Worm (Caenorhabditis elegans) whole organism, L2 larva: Measurements from ENCODE around the gene toca-1.

Source experiments
- C34F6.9 ChIP-seq: fragments of 150-350 bp; optimal IDR thresholded peaks from 2 replicates; lab custom pipeline; 2014; ENCODE audit warnings: missing biosample characterization, missing genetic modification characterization
- F13H6.1 ChIP-seq: sonication (generic microtip); optimal IDR thresholded peaks from 2 replicates; lab custom pipeline; 2016; ENCODE audit warnings: missing genetic modification characterization, missing compliant biosample characterization
- R02D3.7 ChIP-seq: fragments of 150-350 bp; optimal IDR thresholded peaks from 2 replicates; lab custom pipeline; 2014; ENCODE audit warnings: missing biosample characterization, missing genetic modification characterization
- Y55F3AM.14 ChIP-seq: fragments of 200-800 bp; sonication (Bioruptor generic); optimal IDR thresholded peaks from 2 replicates; lab custom pipeline; 2018; ENCODE audit warnings: mild to moderate bottlenecking, missing genetic modification characterization, missing compliant biosample characterization
- ZK546.5 ChIP-seq: sonication (generic microtip); optimal IDR thresholded peaks from 2 replicates; lab custom pipeline; 2017; ENCODE audit warnings: missing biosample characterization, missing genetic modification characterization
- alr-1 ChIP-seq: fragments of 150-350 bp; optimal IDR thresholded peaks from 2 replicates; lab custom pipeline; 2014; ENCODE audit warnings: missing biosample characterization, missing genetic modification characterization
- aly-2 ChIP-seq: fragments of 150-350 bp; optimal IDR thresholded peaks from 2 replicates; lab custom pipeline; 2014; ENCODE audit warnings: missing biosample characterization, missing genetic modification characterization
- ama-1 ChIP-seq: fragments of 150-350 bp; optimal IDR thresholded peaks from 2 replicates; lab custom pipeline; 2018; ENCODE audit warnings: inconsistent platforms
- blmp-1 ChIP-seq: sonication (generic microtip); optimal IDR thresholded peaks from 2 replicates; lab custom pipeline; 2017; ENCODE audit warnings: missing genetic modification characterization, mild to moderate bottlenecking, missing compliant biosample characterization, antibody characterized with exemption, moderate library complexity; ENCODE audit not compliant: insufficient read depth
- ceh-16 ChIP-seq: fragments of 150-350 bp; optimal IDR thresholded peaks from 2 replicates; lab custom pipeline; 2014; ENCODE audit warnings: missing biosample characterization, missing genetic modification characterization
- ceh-82 ChIP-seq: fragments of 150-350 bp; optimal IDR thresholded peaks from 2 replicates; lab custom pipeline; 2014; ENCODE audit warnings: missing biosample characterization, missing genetic modification characterization
- crh-2 ChIP-seq: sonication (generic microtip); optimal IDR thresholded peaks from 2 replicates; lab custom pipeline; 2017; ENCODE audit warnings: missing biosample characterization, missing genetic modification characterization
- dmd-4 ChIP-seq: sonication (generic microtip); optimal IDR thresholded peaks from 2 replicates; lab custom pipeline; 2017; ENCODE audit warnings: missing biosample characterization, missing genetic modification characterization
- egl-27 ChIP-seq: sonication (generic microtip); optimal IDR thresholded peaks from 3 replicates; lab custom pipeline; 2017; ENCODE audit warnings: missing biosample characterization, missing genetic modification reagents, missing genetic modification characterization
- elt-1 ChIP-seq: fragments of 150-350 bp; optimal IDR thresholded peaks from 2 replicates; lab custom pipeline; 2014; ENCODE audit warnings: missing biosample characterization, missing genetic modification characterization
- elt-3 ChIP-seq: sonication (generic microtip); optimal IDR thresholded peaks from 2 replicates; lab custom pipeline; 2017; ENCODE audit warnings: missing biosample characterization, missing genetic modification characterization
- fos-1 ChIP-seq: fragments of 150-350 bp; optimal IDR thresholded peaks from 2 replicates; lab custom pipeline; 2014; ENCODE audit warnings: missing biosample characterization, missing genetic modification characterization
- gmeb-1 ChIP-seq: fragments of 150-350 bp; optimal IDR thresholded peaks from 2 replicates; lab custom pipeline; 2014; ENCODE audit warnings: missing biosample characterization, missing genetic modification characterization
- lin-11 ChIP-seq: fragments of 150-350 bp; sonication (generic microtip); optimal IDR thresholded peaks from 2 replicates; lab custom pipeline; 2014; ENCODE audit warnings: missing biosample characterization, missing genetic modification characterization, inconsistent platforms, mixed read lengths
- lin-13 ChIP-seq: fragments of 150-350 bp; optimal IDR thresholded peaks from 2 replicates; lab custom pipeline; 2014; ENCODE audit warnings: missing biosample characterization, missing genetic modification reagents, missing genetic modification characterization
- lin-39 ChIP-seq: fragments of 150-350 bp; optimal IDR thresholded peaks from 2 replicates; lab custom pipeline; 2014; ENCODE audit warnings: missing biosample characterization, missing genetic modification reagents, missing genetic modification characterization
- lsy-2 ChIP-seq, 2 experiments: fragments of 150-350 bp in 1 of 2; sonication (generic microtip) in 1 of 2; optimal IDR thresholded peaks; 2 replicates each; lab custom pipeline; 2014 to 2017; ENCODE audit warnings: missing biosample characterization in 2 of 2, missing genetic modification characterization in 2 of 2
- mab-5 ChIP-seq: fragments of 150-350 bp; optimal IDR thresholded peaks from 2 replicates; lab custom pipeline; 2014; ENCODE audit warnings: missing biosample characterization, missing genetic modification characterization
- mbf-1 ChIP-seq: sonication (generic microtip); optimal IDR thresholded peaks from 2 replicates; lab custom pipeline; 2017; ENCODE audit warnings: missing biosample characterization, missing genetic modification characterization
- mdl-1 ChIP-seq, 2 experiments: fragments of 150-350 bp in 1 of 2; sonication (generic microtip) in 1 of 2; optimal IDR thresholded peaks; 2 replicates each; lab custom pipeline; 2017; ENCODE audit warnings: missing biosample characterization in 2 of 2, missing genetic modification characterization in 2 of 2
- nhr-10 ChIP-seq: sonication (generic microtip); optimal IDR thresholded peaks from 2 replicates; lab custom pipeline; 2017; ENCODE audit warnings: missing biosample characterization, missing genetic modification characterization
- nhr-11 ChIP-seq: fragments of 150-350 bp; optimal IDR thresholded peaks from 2 replicates; lab custom pipeline; 2014; ENCODE audit warnings: missing biosample characterization, missing genetic modification characterization
- nhr-12 ChIP-seq: fragments of 150-350 bp; optimal IDR thresholded peaks from 2 replicates; lab custom pipeline; 2014; ENCODE audit warnings: missing biosample characterization, missing genetic modification characterization
- nhr-129 ChIP-seq: fragments of 150-350 bp; optimal IDR thresholded peaks from 2 replicates; lab custom pipeline; 2014; ENCODE audit warnings: missing biosample characterization, missing genetic modification characterization
- nhr-21 ChIP-seq: fragments of 150-350 bp; optimal IDR thresholded peaks from 2 replicates; lab custom pipeline; 2014; ENCODE audit warnings: missing biosample characterization, missing genetic modification characterization
- nhr-23 ChIP-seq: fragments of 150-350 bp; optimal IDR thresholded peaks from 2 replicates; lab custom pipeline; 2014; ENCODE audit warnings: missing biosample characterization, missing genetic modification reagents, missing genetic modification characterization
- nhr-237 ChIP-seq: fragments of 150-350 bp; optimal IDR thresholded peaks from 2 replicates; lab custom pipeline; 2014; ENCODE audit warnings: missing biosample characterization, missing genetic modification characterization
- nhr-25 ChIP-seq: fragments of 150-350 bp; sonication (generic microtip); optimal IDR thresholded peaks from 3 replicates; lab custom pipeline; 2014; ENCODE audit warnings: missing biosample characterization, missing genetic modification characterization
- nhr-6 ChIP-seq: fragments of 150-350 bp; optimal IDR thresholded peaks from 2 replicates; lab custom pipeline; 2014; ENCODE audit warnings: missing biosample characterization, missing genetic modification characterization
- nhr-77 ChIP-seq: fragments of 150-350 bp; optimal IDR thresholded peaks from 2 replicates; lab custom pipeline; 2014; ENCODE audit warnings: missing biosample characterization, missing genetic modification characterization
- peb-1 ChIP-seq: fragments of 150-350 bp; optimal IDR thresholded peaks from 2 replicates; lab custom pipeline; 2014; ENCODE audit warnings: missing biosample characterization, missing genetic modification characterization
- sem-4 ChIP-seq: fragments of 150-350 bp; optimal IDR thresholded peaks from 2 replicates; lab custom pipeline; 2014; ENCODE audit warnings: missing biosample characterization, missing genetic modification reagents, missing genetic modification characterization
- skn-1 ChIP-seq: sonication (generic microtip); optimal IDR thresholded peaks from 2 replicates; lab custom pipeline; 2017; ENCODE audit warnings: missing biosample characterization, missing genetic modification characterization
- sma-3 ChIP-seq: sonication (generic microtip); optimal IDR thresholded peaks from 2 replicates; lab custom pipeline; 2016; ENCODE audit warnings: missing genetic modification reagents, missing genetic modification characterization, missing compliant biosample characterization
- sma-9 ChIP-seq, 2 experiments: fragments of 150-350 bp in 1 of 2; sonication (generic microtip) in 1 of 2; optimal IDR thresholded peaks; 2 replicates each; lab custom pipeline; 2014 to 2016; ENCODE audit warnings: missing genetic modification characterization in 2 of 2, mild to moderate bottlenecking in 1 of 2, missing biosample characterization in 1 of 2, missing compliant biosample characterization in 1 of 2, missing genetic modification reagents in 1 of 2, moderate library complexity in 1 of 2
- snpc-4 ChIP-seq: fragments of 150-350 bp; optimal IDR thresholded peaks from 2 replicates; lab custom pipeline; 2014; ENCODE audit warnings: missing biosample characterization, missing genetic modification characterization
- unc-39 ChIP-seq: fragments of 150-350 bp; optimal IDR thresholded peaks from 2 replicates; lab custom pipeline; 2014; ENCODE audit warnings: missing biosample characterization, missing genetic modification characterization
- unc-55 ChIP-seq: fragments of 150-350 bp; sonication (generic microtip); optimal IDR thresholded peaks from 3 replicates; lab custom pipeline; 2014; ENCODE audit warnings: missing biosample characterization, missing genetic modification reagents, missing genetic modification characterization
- unc-62 ChIP-seq: fragments of 150-350 bp; optimal IDR thresholded peaks from 2 replicates; lab custom pipeline; 2014; ENCODE audit warnings: missing biosample characterization, missing genetic modification reagents, missing genetic modification characterization
- zag-1 ChIP-seq: fragments of 150-350 bp; optimal IDR thresholded peaks from 2 replicates; lab custom pipeline; 2014; ENCODE audit warnings: missing biosample characterization, missing genetic modification characterization
- ztf-1 ChIP-seq: fragments of 200-800 bp; sonication (Bioruptor generic); conservative IDR thresholded peaks from 2 replicates; pipeline ENCODE4 v1.3.6; 2022; ENCODE audit warnings: missing genetic modification characterization, missing compliant biosample characterization
- ztf-11 ChIP-seq: sonication (generic microtip); optimal IDR thresholded peaks from 2 replicates; lab custom pipeline; 2017; ENCODE audit warnings: missing biosample characterization, missing genetic modification characterization
- ztf-4 ChIP-seq: fragments of 150-350 bp; optimal IDR thresholded peaks from 2 replicates; lab custom pipeline; 2014; ENCODE audit warnings: missing biosample characterization, missing genetic modification characterization

toca-1 gene

ce11 chrX:1504529-1505080 lies 16.7 kb downstream of the toca-1 start:
- TF ChIP-seq blmp-1 (tag; lab: Kevin White, UChicago) (peak; percentile 17), lin-11 (tag; lab: Kevin White, UChicago) (peak; percentile 87), Y55F3AM.14 (GFP tag; lab: Kevin White, UChicago) (no peak), F13H6.1 (tag; lab: Kevin White, UChicago) (peak; percentile 87), sma-3 (GFP tag; lab: Kevin White, UChicago) (peak; percentile 96), unc-39 (tag; lab: Kevin White, UChicago) (no peak), lin-39 (tag; lab: Kevin White, UChicago) (no peak), C34F6.9 (tag; lab: Kevin White, UChicago) (peak; percentile 83), ceh-82 (tag; lab: Kevin White, UChicago) (no peak), nhr-25 (peak; percentile 99), nhr-23 (peak; percentile 28), mdl-1 (tag; optimal IDR thresholded peaks at IDR 0.05; lab: Kevin White, UChicago) (peak in 1 of 2 experiments; percentile 60), ztf-1 (no peak), nhr-6 (tag; lab: Kevin White, UChicago) (peak; percentile 84), nhr-12 (tag; lab: Kevin White, UChicago) (no peak), lsy-2 (tag; optimal IDR thresholded peaks at IDR 0.05; lab: Kevin White, UChicago) (peak; percentile 4 to 79), aly-2 (tag; lab: Kevin White, UChicago) (no peak), nhr-129 (peak; percentile 97), ama-1 (peak; percentile 100), nhr-21 (tag; lab: Kevin White, UChicago) (peak; percentile 93), gmeb-1 (tag; lab: Kevin White, UChicago) (peak; percentile 87), skn-1 (no peak), snpc-4 (no peak), elt-1 (tag; lab: Kevin White, UChicago) (no peak), nhr-10 (tag; lab: Kevin White, UChicago) (peak; percentile 33), unc-55 (no peak), ceh-16 (tag; lab: Kevin White, UChicago) (peak; percentile 42), ztf-4 (tag; lab: Kevin White, UChicago) (peak; percentile 80), fos-1 (tag; lab: Kevin White, UChicago) (no peak), nhr-237 (no peak), sma-9 (GFP tag; optimal IDR thresholded peaks at IDR 0.05; lab: Kevin White, UChicago) (peak; percentile 95), sma-9 (tag; optimal IDR thresholded peaks at IDR 0.05; lab: Kevin White, UChicago) (no peak), zag-1 (tag; lab: Kevin White, UChicago) (no peak), ztf-11 (no peak), sem-4 (tag; lab: Kevin White, UChicago) (peak; percentile 53), R02D3.7 (no peak), egl-27 (tag; lab: Kevin White, UChicago) (peak; percentile 75), crh-2 (tag; lab: Kevin White, UChicago) (peak; percentile 81), ZK546.5 (tag; lab: Kevin White, UChicago) (no peak), lin-13 (GFP tag; lab: Kevin White, UChicago) (peak; percentile 11), mab-5 (tag; lab: Kevin White, UChicago) (no peak), elt-3 (no peak), nhr-77 (tag; lab: Kevin White, UChicago) (no peak), dmd-4 (no peak), mbf-1 (no peak), peb-1 (tag; lab: Kevin White, UChicago) (no peak), alr-1 (tag; lab: Kevin White, UChicago) (no peak), nhr-11 (no peak), unc-62 (GFP tag; lab: Kevin White, UChicago) (no peak)
